Fruit fly (Drosophila melanogaster) Kc167 (cell line): ENCODE data around the gene dpp.

Experiments used
- Sin3A ChIP-seq: fragments of >200 bp; optimal IDR thresholded peaks from 2 replicates; lab custom pipeline; 2018; ENCODE audit warnings: missing external identifiers
- h ChIP-seq: fragments of >200 bp; optimal IDR thresholded peaks from 3 replicates; lab custom pipeline; 2018; ENCODE audit warnings: missing external identifiers
- insv ChIP-seq: fragments of >200 bp; optimal IDR thresholded peaks from 3 replicates; lab custom pipeline; 2018; ENCODE audit warnings: missing external identifiers
- psq ChIP-seq: fragments of >200 bp; optimal IDR thresholded peaks from 2 replicates; lab custom pipeline; 2017; ENCODE audit warnings: missing external identifiers
- ttk ChIP-seq: sonication (Bioruptor generic); optimal IDR thresholded peaks from 2 replicates; lab custom pipeline; 2017; ENCODE audit warnings: missing external identifiers

DNA sequence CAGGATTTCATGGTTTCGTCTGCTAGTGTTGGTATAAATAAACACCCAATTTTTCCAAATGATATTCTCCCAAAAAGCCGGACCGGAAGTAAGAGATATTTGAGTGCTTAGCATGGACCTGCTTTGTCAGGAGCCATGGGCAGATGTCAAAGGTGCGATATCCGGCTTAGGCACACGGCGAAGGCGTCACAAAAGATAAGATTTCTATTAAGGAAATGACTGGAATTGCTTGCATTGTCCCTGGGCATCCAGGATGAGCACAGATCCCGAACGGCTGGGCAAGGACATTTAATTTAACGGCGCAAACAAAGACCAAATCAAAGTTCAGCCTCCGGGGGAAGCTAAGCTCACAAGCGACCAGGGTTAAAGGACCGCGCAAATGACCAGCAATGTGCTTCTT lies 42.5 kb upstream of the dpp start, which contains the start of gene CG3557:
- TF ChIP-seq h (no peak), Sin3A (lab: Kevin White, UChicago) (no peak), insv (lab: Kevin White, UChicago) (no peak), psq (no peak), ttk (lab: Kevin White, UChicago) (no peak)
